Fruit fly (Drosophila melanogaster) whole organism, embryonic: Measurements from ENCODE around the gene CG32299.

Experiments used
- Awh ChIP-seq: fragments of 200-800 bp; sonication (Bioruptor generic); IDR thresholded peaks from 2 replicates; pipeline ENCODE4, ENCODE4 v1.3.6; 2022; ENCODE audit warnings: missing biosample characterization, missing genetic modification characterization
- Bdp1 ChIP-seq: fragments of 200-800 bp; sonication (Bioruptor generic); optimal IDR thresholded peaks from 3 replicates; lab custom pipeline; 2016; ENCODE audit warnings: missing biosample characterization, missing genetic modification characterization
- Blimp-1 ChIP-seq: fragments of 200-800 bp; sonication (Bioruptor generic); optimal IDR thresholded peaks from 3 replicates; lab custom pipeline; 2018; ENCODE audit warnings: missing biosample characterization, missing genetic modification characterization, mild to moderate bottlenecking, moderate library complexity, missing genetic modification reagents
- CG1024 ChIP-seq: fragments of 200-800 bp; sonication (Bioruptor generic); IDR thresholded peaks from 2 replicates; pipeline ENCODE4 v1.3.6; 2022; ENCODE audit warnings: missing biosample characterization, missing genetic modification characterization
- CG10979 ChIP-seq: fragments of 200-800 bp; sonication (Bioruptor generic); optimal IDR thresholded peaks from 2 replicates; lab custom pipeline; 2018; ENCODE audit warnings: missing biosample characterization, mild to moderate bottlenecking, missing genetic modification characterization, moderate library complexity
- CG11398 ChIP-seq: fragments of 200-800 bp; sonication (Bioruptor generic); optimal IDR thresholded peaks from 2 replicates; lab custom pipeline; 2016; ENCODE audit warnings: missing biosample characterization, missing genetic modification characterization
- CG11456 ChIP-seq: fragments of 200-800 bp; sonication (Bioruptor generic); IDR thresholded peaks from 3 replicates; pipeline ENCODE4 v1.3.6; 2022; ENCODE audit warnings: missing biosample characterization, missing genetic modification characterization
- CG13424 ChIP-seq: fragments of 200-800 bp; sonication (Bioruptor generic); optimal IDR thresholded peaks from 2 replicates; lab custom pipeline; 2019; ENCODE audit warnings: missing biosample characterization, mild to moderate bottlenecking, missing genetic modification characterization, moderate library complexity
- CG17802 ChIP-seq: fragments of 200-800 bp; sonication (Bioruptor generic); optimal IDR thresholded peaks from 2 replicates; lab custom pipeline; 2018; ENCODE audit warnings: missing biosample characterization, mild to moderate bottlenecking, missing genetic modification characterization, moderate library complexity
- CG17912 ChIP-seq: fragments of 200-800 bp; sonication (Bioruptor generic); optimal IDR thresholded peaks from 2 replicates; lab custom pipeline; 2018; ENCODE audit warnings: missing biosample characterization, mild to moderate bottlenecking, missing genetic modification characterization
- CG18764 ChIP-seq: fragments of 200-800 bp; sonication (Bioruptor generic); optimal IDR thresholded peaks from 3 replicates; lab custom pipeline; 2016; ENCODE audit warnings: missing biosample characterization, missing genetic modification characterization
- CG2678 ChIP-seq: fragments of 200-800 bp; sonication (Bioruptor generic); optimal IDR thresholded peaks from 3 replicates; lab custom pipeline; 2019; ENCODE audit warnings: missing biosample characterization, mild to moderate bottlenecking, missing genetic modification characterization, moderate library complexity
- CG30431 ChIP-seq: fragments of 200-800 bp; sonication (Bioruptor generic); optimal IDR thresholded peaks from 2 replicates; lab custom pipeline; 2017; ENCODE audit warnings: missing biosample characterization, missing genetic modification characterization
- CG31441 ChIP-seq: fragments of 200-800 bp; sonication (Bioruptor generic); IDR thresholded peaks from 2 replicates; pipeline ENCODE4 v1.3.6; 2022; ENCODE audit warnings: missing biosample characterization, missing genetic modification characterization
- CG43689 ChIP-seq: fragments of 200-800 bp; sonication (Bioruptor generic); IDR thresholded peaks from 2 replicates; pipeline ENCODE4 v1.3.6; 2022; ENCODE audit warnings: missing biosample characterization, missing genetic modification characterization
- CG4820 ChIP-seq: fragments of 200-800 bp; sonication (Bioruptor generic); optimal IDR thresholded peaks from 3 replicates; lab custom pipeline; 2016; ENCODE audit warnings: missing biosample characterization, missing genetic modification characterization
- CG6813 ChIP-seq: fragments of 200-800 bp; sonication (Bioruptor generic); optimal IDR thresholded peaks from 2 replicates; lab custom pipeline; 2017; ENCODE audit warnings: missing biosample characterization, missing genetic modification characterization, mild to moderate bottlenecking, moderate library complexity, missing genetic modification reagents
- D ChIP-seq, 2 experiments: fragments of 200-800 bp in 1 of 2; fragments of >200 bp in 1 of 2; sonication (Bioruptor generic) in 1 of 2; optimal IDR thresholded peaks; 2 replicates in 1 of 2; 3 replicates in 1 of 2; lab custom pipeline; 2017; ENCODE audit warnings: mild to moderate bottlenecking in 1 of 2, missing biosample characterization in 1 of 2, missing genetic modification characterization in 1 of 2, missing genetic modification reagents in 1 of 2
- Dbx ChIP-seq: fragments of 200-800 bp; sonication (Bioruptor generic); IDR thresholded peaks from 3 replicates; pipeline ENCODE4 v1.3.6; 2022; ENCODE audit warnings: missing biosample characterization, missing genetic modification characterization
- Doc3 ChIP-seq: fragments of 200-800 bp; sonication (Bioruptor generic); IDR thresholded peaks from 3 replicates; pipeline ENCODE4 v1.3.6; 2022; ENCODE audit warnings: missing biosample characterization, missing genetic modification characterization; ENCODE audit not compliant: partially characterized antibody
- Ets65A ChIP-seq: fragments of 200-800 bp; sonication (Bioruptor generic); peaks from one replicate; lab custom pipeline; 2016; ENCODE audit warnings: missing biosample characterization, missing genetic modification characterization
- Fer1 ChIP-seq: fragments of 200-800 bp; sonication (Bioruptor generic); optimal IDR thresholded peaks from 2 replicates; lab custom pipeline; 2017; ENCODE audit warnings: missing biosample characterization, mild to moderate bottlenecking, missing genetic modification characterization
- Fer3 ChIP-seq: fragments of 200-800 bp; sonication (Bioruptor generic); optimal IDR thresholded peaks from 2 replicates; lab custom pipeline; 2018; ENCODE audit warnings: missing biosample characterization, mild to moderate bottlenecking, missing genetic modification characterization, moderate library complexity
- HLHmδ ChIP-seq: fragments of 200-800 bp; sonication (Bioruptor generic); optimal IDR thresholded peaks from 2 replicates; lab custom pipeline; 2018; ENCODE audit warnings: missing biosample characterization, mild to moderate bottlenecking, missing genetic modification characterization, moderate library complexity
- Hr51 ChIP-seq, 2 experiments: fragments of 200-800 bp; sonication (Bioruptor generic); optimal IDR thresholded peaks; 2 replicates in 1 of 2; 3 replicates in 1 of 2; lab custom pipeline; 2016 to 2018; ENCODE audit warnings: missing biosample characterization in 2 of 2, missing genetic modification characterization in 2 of 2, mild to moderate bottlenecking in 1 of 2, moderate library complexity in 1 of 2
- Med ChIP-seq: fragments of 200-800 bp; sonication (Bioruptor generic); peaks from one replicate; lab custom pipeline; 2016; ENCODE audit warnings: missing biosample characterization, missing genetic modification characterization, mild to moderate bottlenecking, inconsistent platforms, moderate library complexity
- Xrp1 ChIP-seq: fragments of 200-800 bp; sonication (Bioruptor generic); IDR thresholded peaks from 2 replicates; pipeline ENCODE4 v1.3.6; 2022; ENCODE audit warnings: missing biosample characterization, missing genetic modification characterization
- amos ChIP-seq: fragments of 200-800 bp; sonication (Bioruptor generic); IDR thresholded peaks from 2 replicates; pipeline ENCODE4 v1.3.6; 2022; ENCODE audit warnings: missing biosample characterization, missing genetic modification characterization; ENCODE audit not compliant: partially characterized antibody
- caup ChIP-seq: fragments of 200-800 bp; sonication (Bioruptor generic); optimal IDR thresholded peaks from 3 replicates; lab custom pipeline; 2017; ENCODE audit warnings: missing biosample characterization, mild to moderate bottlenecking, missing genetic modification characterization, moderate library complexity; ENCODE audit not compliant: severe bottlenecking
- cwo ChIP-seq: fragments of 200-800 bp; sonication (Bioruptor generic); optimal IDR thresholded peaks from 3 replicates; lab custom pipeline; 2017; ENCODE audit warnings: missing biosample characterization, missing genetic modification characterization, mild to moderate bottlenecking, moderate library complexity, missing genetic modification reagents
- dan ChIP-seq: fragments of 200-800 bp; sonication (Bioruptor generic); IDR thresholded peaks from 2 replicates; pipeline ENCODE4 v1.3.6; 2022; ENCODE audit warnings: missing biosample characterization, missing genetic modification characterization
- dysf ChIP-seq: fragments of 200-800 bp; sonication (Bioruptor generic); IDR thresholded peaks from 3 replicates; pipeline ENCODE4 v1.3.6; 2022; ENCODE audit warnings: missing biosample characterization, missing genetic modification characterization
- fd96Cb ChIP-seq: fragments of 200-800 bp; sonication (Bioruptor generic); optimal IDR thresholded peaks from 2 replicates; lab custom pipeline; 2018; ENCODE audit warnings: missing biosample characterization, mild to moderate bottlenecking, missing genetic modification characterization, moderate library complexity
- gem ChIP-seq: fragments of 200-800 bp; sonication (Bioruptor generic); optimal IDR thresholded peaks from 2 replicates; lab custom pipeline; 2019; ENCODE audit warnings: missing biosample characterization, mild to moderate bottlenecking, missing genetic modification characterization, moderate library complexity
- gro ChIP-seq: fragments of 200-800 bp; sonication (Bioruptor generic); optimal IDR thresholded peaks from 2 replicates; lab custom pipeline; 2016; ENCODE audit warnings: missing biosample characterization, missing genetic modification characterization
- hkb ChIP-seq, 2 experiments: fragments of 200-800 bp in 1 of 2; fragments of >200 bp in 1 of 2; sonication (Bioruptor generic) in 1 of 2; IDR thresholded peaks in 1 of 2; optimal IDR thresholded peaks in 1 of 2; 2 replicates each; pipeline versions ENCODE4 v1.3.6 to Lab custom; 2017 to 2022; ENCODE audit warnings: missing biosample characterization in 1 of 2, missing genetic modification characterization in 1 of 2
- ind ChIP-seq: fragments of 200-800 bp; sonication (Bioruptor generic); optimal IDR thresholded peaks from 3 replicates; lab custom pipeline; 2016; ENCODE audit warnings: missing biosample characterization, missing genetic modification characterization
- kay ChIP-seq: fragments of 200-800 bp; sonication (Bioruptor generic); optimal IDR thresholded peaks from 2 replicates; lab custom pipeline; 2016; ENCODE audit warnings: missing biosample characterization, missing genetic modification characterization
- lab ChIP-seq: fragments of 200-800 bp; sonication (Bioruptor generic); optimal IDR thresholded peaks from 3 replicates; lab custom pipeline; 2017; ENCODE audit warnings: missing biosample characterization, missing genetic modification characterization, mild to moderate bottlenecking, moderate library complexity, missing genetic modification reagents
- pan ChIP-seq, 4 experiments: fragments of >200 bp in 3 of 4; fragments of 200-800 bp in 1 of 4; sonication (Bioruptor generic) in 1 of 4; optimal IDR thresholded peaks in 3 of 4; IDR thresholded peaks in 1 of 4; 2 replicates each; pipeline versions ENCODE4 v1.3.6 to Lab custom; 2017 to 2022; ENCODE audit warnings: missing biosample characterization in 2 of 4, missing genetic modification characterization in 2 of 4, mixed read lengths in 1 of 4
- pb ChIP-seq: fragments of 200-800 bp; sonication (Bioruptor generic); optimal IDR thresholded peaks from 3 replicates; lab custom pipeline; 2016; ENCODE audit warnings: missing biosample characterization, missing genetic modification characterization
- ranshi ChIP-seq: fragments of 200-800 bp; sonication (Bioruptor generic); IDR thresholded peaks from 2 replicates; pipeline ENCODE4 v1.3.6; 2022; ENCODE audit warnings: missing biosample characterization, missing genetic modification characterization
- row ChIP-seq: fragments of 200-800 bp; sonication (Bioruptor generic); IDR thresholded peaks from 3 replicates; pipeline ENCODE4 v1.3.6; 2022; ENCODE audit warnings: missing biosample characterization, missing genetic modification characterization
- sc ChIP-seq, 3 experiments: fragments of >200 bp in 2 of 3; fragments of 200-800 bp in 1 of 3; sonication (Bioruptor generic) in 1 of 3; optimal IDR thresholded peaks; 2 replicates in 2 of 3; 3 replicates in 1 of 3; lab custom pipeline; 2017; ENCODE audit warnings: mild to moderate bottlenecking in 1 of 3, missing biosample characterization in 1 of 3, missing genetic modification characterization in 1 of 3, missing genetic modification reagents in 1 of 3
- sens-2 ChIP-seq: fragments of 200-800 bp; sonication (Bioruptor generic); IDR thresholded peaks from 2 replicates; pipeline ENCODE4 v1.3.6; 2022; ENCODE audit warnings: missing biosample characterization, missing genetic modification characterization
- sisA ChIP-seq: fragments of 200-800 bp; sonication (Bioruptor generic); IDR thresholded peaks from 2 replicates; pipeline ENCODE4 v1.3.6; 2022; ENCODE audit warnings: missing biosample characterization, missing genetic modification characterization
- vvl ChIP-seq: fragments of 200-800 bp; sonication (Bioruptor generic); IDR thresholded peaks from 2 replicates; pipeline ENCODE4 v1.3.6; 2022; ENCODE audit warnings: missing biosample characterization, missing genetic modification characterization

The CG32299 gene

DNA sequence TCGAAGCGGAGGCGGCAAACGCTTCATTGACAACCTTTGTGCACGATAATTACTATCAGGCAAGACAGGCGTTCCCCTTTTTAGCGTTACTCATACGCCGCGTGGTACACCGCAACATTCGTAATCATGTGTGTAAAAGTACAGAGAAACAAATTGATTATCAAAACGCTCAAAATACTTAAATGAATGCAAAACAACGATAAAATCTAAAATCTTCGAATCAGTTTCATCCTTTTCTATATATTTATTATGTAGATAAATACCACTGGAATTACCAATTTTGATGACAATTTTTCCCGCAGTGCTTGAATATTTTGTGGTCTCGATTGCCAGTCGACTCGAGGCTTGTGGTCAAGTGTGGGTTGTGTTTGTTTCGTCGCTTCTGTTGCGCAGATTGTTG lies 20.1 kb upstream of the CG32299 start:
- TF ChIP-seq lab, result peak; percentile 82
- TF ChIP-seq CG18764, result peak; percentile 13
- TF ChIP-seq kay (GFP tag; lab: Kevin White, UChicago), result peak; percentile 32
- peak; percentile 51 for TF ChIP-seq cwo (GFP tag; lab: Kevin White, UChicago)
- TF ChIP-seq hkb (optimal IDR thresholded peaks at IDR 0.05; lab: Kevin White, UChicago), result no peak
- peak; percentile 43; the same call in 1 of the 2 replicates for TF ChIP-seq hkb (GFP tag; IDR thresholded peaks at IDR 0.05; lab: Robert Waterston, UW)
- TF ChIP-seq CG17802, result no peak
- peak; percentile 24 for TF ChIP-seq CG6813 (GFP tag; lab: Kevin White, UChicago)
- TF ChIP-seq Xrp1 (GFP tag; lab: Robert Waterston, UW), result peak; percentile 7; the same call in 1 of the 2 replicates
- TF ChIP-seq ranshi, result peak; percentile 66
- no peak for TF ChIP-seq HLHmδ (GFP tag; lab: Kevin White, UChicago)
- TF ChIP-seq caup (GFP tag; lab: Kevin White, UChicago), result peak; percentile 19
- TF ChIP-seq Bdp1 (GFP tag; lab: Kevin White, UChicago), result no peak
- no peak for TF ChIP-seq CG11456 (GFP tag; lab: Robert Waterston, UW)
- TF ChIP-seq gro (GFP tag; lab: Kevin White, UChicago), result no peak
- TF ChIP-seq pan (optimal IDR thresholded peaks at IDR 0.05; lab: Kevin White, UChicago), result no peak
- peak in 1 of 2 experiments; percentile 45 for TF ChIP-seq pan (GFP tag; optimal IDR thresholded peaks at IDR 0.05 in 1 of 2, IDR thresholded peaks at IDR 0.05 in 1 of 2)
- TF ChIP-seq CG43689 (GFP tag; lab: Robert Waterston, UW), result no peak
- TF ChIP-seq Med, result peak; percentile 73
- TF ChIP-seq ind (GFP tag; lab: Kevin White, UChicago), result peak; percentile 41
- peak; percentile 7 for TF ChIP-seq CG4820
- TF ChIP-seq amos, result no peak
- TF ChIP-seq Dbx (GFP tag; lab: Robert Waterston, UW), result peak; percentile 49; the same call in 1 of the 3 replicates
- no peak for TF ChIP-seq CG31441 (GFP tag; lab: Robert Waterston, UW)
- no peak for TF ChIP-seq CG17912 (GFP tag; lab: Kevin White, UChicago)
- peak; percentile 12 for TF ChIP-seq Blimp-1
- TF ChIP-seq CG11398 (GFP tag; lab: Kevin White, UChicago), result no peak
- TF ChIP-seq CG30431, result no peak
- TF ChIP-seq Fer1 (GFP tag; lab: Kevin White, UChicago), result peak; percentile 61
- TF ChIP-seq fd96Cb (tag; lab: Kevin White, UChicago), result peak; percentile 5
- no peak for TF ChIP-seq CG1024
- peak; percentile 5 for TF ChIP-seq CG10979
- TF ChIP-seq gem (tag; lab: Kevin White, UChicago), result peak; percentile 36
- TF ChIP-seq sens-2 (GFP tag; lab: Robert Waterston, UW), result no peak
- TF ChIP-seq sc (optimal IDR thresholded peaks at IDR 0.05; lab: Kevin White, UChicago), result no peak
- TF ChIP-seq sc (GFP tag; optimal IDR thresholded peaks at IDR 0.05; lab: Kevin White, UChicago), result no peak
- no peak for TF ChIP-seq dan (GFP tag; lab: Robert Waterston, UW)
- peak; percentile 16 for TF ChIP-seq Fer3 (tag; lab: Kevin White, UChicago)
- TF ChIP-seq pb (GFP tag; lab: Kevin White, UChicago), result no peak
- peak; percentile 66 for TF ChIP-seq Ets65A
- peak in 1 of 2 experiments; percentile 25 for TF ChIP-seq Hr51 (GFP tag; optimal IDR thresholded peaks at IDR 0.05; lab: Kevin White, UChicago)
- 0 out of 2 replicates have a peak, but pooled peaks have one; percentile 11 for TF ChIP-seq Awh (GFP tag; lab: Robert Waterston, UW)
- no peak for TF ChIP-seq Doc3
- 0 out of 2 replicates have a peak, but pooled peaks have one; percentile 11 for TF ChIP-seq vvl (GFP tag; lab: Robert Waterston, UW)
- no peak for TF ChIP-seq D (optimal IDR thresholded peaks at IDR 0.05; lab: Kevin White, UChicago)
- no peak for TF ChIP-seq D (GFP tag; optimal IDR thresholded peaks at IDR 0.05; lab: Kevin White, UChicago)
- TF ChIP-seq CG13424 (tag; lab: Kevin White, UChicago), result no peak
- peak; percentile 42 for TF ChIP-seq CG2678 (tag; lab: Kevin White, UChicago)
- peak; percentile 33; the same call in 1 of the 3 replicates for TF ChIP-seq dysf
- TF ChIP-seq row, result peak; percentile 46; the same call in 2 of the 3 replicates
- peak; percentile 32; the same call in 1 of the 2 replicates for TF ChIP-seq sisA
